Fruit fly (Drosophila melanogaster): ENCODE data around the gene CG11714.
A peak's percentile ranks its signal among the peaks of the same experiment; 100 is the strongest.

Gene CG11714

DNA sequence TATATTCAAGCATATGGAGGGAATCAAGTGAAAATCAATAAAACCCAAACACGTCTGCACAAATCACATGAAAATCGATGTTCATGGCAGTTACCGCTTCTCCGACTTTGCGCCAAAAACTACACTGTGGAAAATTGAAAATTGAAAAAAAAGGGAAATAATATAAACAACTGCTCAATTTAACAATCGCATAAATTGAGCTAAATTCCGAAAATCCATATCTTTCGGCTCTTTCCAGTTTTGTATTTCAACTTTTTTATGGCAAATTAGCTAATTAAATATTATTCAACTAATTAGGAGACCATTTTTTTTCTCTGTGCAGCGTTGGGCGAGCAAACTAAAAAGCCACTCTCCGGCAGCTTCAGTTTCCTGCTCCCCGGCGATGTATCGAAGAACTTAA is 38.0 kb downstream of the CG11714 start (continued):
- no peak for TF ChIP-seq salm (tag; optimal IDR thresholded peaks at IDR 0.05)
- no peak for TF ChIP-seq CG11723 (GFP tag; optimal IDR thresholded peaks at IDR 0.05)
- TF ChIP-seq disco-r (GFP tag; optimal IDR thresholded peaks at IDR 0.05), result no peak
- peak; percentile 4 for TF ChIP-seq BtbVII (GFP tag; optimal IDR thresholded peaks at IDR 0.05)
- TF ChIP-seq Hr78 (GFP tag; optimal IDR thresholded peaks at IDR 0.05), result no peak
- TF ChIP-seq CG9215 (GFP tag; IDR thresholded peaks at IDR 0.05), result no peak
- no peak for TF ChIP-seq rib (GFP tag; IDR thresholded peaks at IDR 0.05)
- TF ChIP-seq CG8478 (optimal IDR thresholded peaks at IDR 0.05), result no peak
- TF ChIP-seq zf30C (GFP tag; optimal IDR thresholded peaks at IDR 0.05), result no peak
- no peak for TF ChIP-seq CG17612 (GFP tag; IDR thresholded peaks at IDR 0.05)
- 0 out of 2 replicates have a peak, but pooled peaks have one; percentile 12 for TF ChIP-seq sim (GFP tag; IDR thresholded peaks at IDR 0.05)
- TF ChIP-seq otp (GFP tag; IDR thresholded peaks at IDR 0.05), result no peak
- peak; percentile 11 for TF ChIP-seq org-1 (GFP tag; optimal IDR thresholded peaks at IDR 0.05)
- TF ChIP-seq cato (GFP tag; optimal IDR thresholded peaks at IDR 0.05; ENCODE audit: borderline replicate concordance), result no peak
- TF ChIP-seq ap (GFP tag; IDR thresholded peaks at IDR 0.05), result no peak
- no peak for TF ChIP-seq CG4730 (GFP tag; IDR thresholded peaks at IDR 0.05)
- no peak for TF ChIP-seq lmd (GFP tag; IDR thresholded peaks at IDR 0.05)
- peak; percentile 2 for TF ChIP-seq nau (GFP tag; optimal IDR thresholded peaks at IDR 0.05)
- no peak for TF ChIP-seq kah (GFP tag; optimal IDR thresholded peaks at IDR 0.05)
- no peak for TF ChIP-seq MBD-R2 (GFP tag; IDR thresholded peaks at IDR 0.05)
- no peak for TF ChIP-seq her (GFP tag; optimal IDR thresholded peaks at IDR 0.05)
- peak; percentile 19 for TF ChIP-seq Oli (tag; optimal IDR thresholded peaks at IDR 0.05)
- no peak for TF ChIP-seq Hsf (GFP tag; optimal IDR thresholded peaks at IDR 0.05)
- TF ChIP-seq Med (GFP tag), result peak; percentile 77
- peak; percentile 19 for TF ChIP-seq Sox102F (GFP tag; optimal IDR thresholded peaks at IDR 0.05)
- TF ChIP-seq mirr (GFP tag; optimal IDR thresholded peaks at IDR 0.05), result no peak
- no peak for TF ChIP-seq slp2 (GFP tag; optimal IDR thresholded peaks at IDR 0.05)
- no peak for TF ChIP-seq seq (GFP tag; IDR thresholded peaks at IDR 0.05)
- no peak for TF ChIP-seq maf-S (GFP tag; optimal IDR thresholded peaks at IDR 0.05)
- no peak for TF ChIP-seq CG8359 (GFP tag; optimal IDR thresholded peaks at IDR 0.05; ENCODE audit: borderline replicate concordance)
- no peak for TF ChIP-seq CG13624 (GFP tag; optimal IDR thresholded peaks at IDR 0.05)
- peak; percentile 61 for TF ChIP-seq CG11504 (tag; optimal IDR thresholded peaks at IDR 0.05)
- TF ChIP-seq ranshi (GFP tag; IDR thresholded peaks at IDR 0.05), result no peak
- TF ChIP-seq CG3065 (GFP tag; optimal IDR thresholded peaks at IDR 0.05), result no peak
- peak; percentile 22 for TF ChIP-seq CG14710 (tag; optimal IDR thresholded peaks at IDR 0.05)
- TF ChIP-seq corto (GFP tag; optimal IDR thresholded peaks at IDR 0.05), result no peak
- TF ChIP-seq Vsx1 (GFP tag; optimal IDR thresholded peaks at IDR 0.05), result no peak
- no peak for TF ChIP-seq CG3726 (GFP tag; IDR thresholded peaks at IDR 0.05)
- peak; percentile 31 for TF ChIP-seq CG5245 (GFP tag; optimal IDR thresholded peaks at IDR 0.05)
- TF ChIP-seq ash1 (GFP tag; optimal IDR thresholded peaks at IDR 0.05), result no peak
- peak; percentile 65 for TF ChIP-seq CG18599 (GFP tag; optimal IDR thresholded peaks at IDR 0.05)
- TF ChIP-seq emc (GFP tag; optimal IDR thresholded peaks at IDR 0.05), result no peak
- no peak for TF ChIP-seq hkb (optimal IDR thresholded peaks at IDR 0.05)
- peak; percentile 6; the same call in 1 of the 2 replicates for TF ChIP-seq hkb (GFP tag; IDR thresholded peaks at IDR 0.05)
- TF ChIP-seq dan (GFP tag; IDR thresholded peaks at IDR 0.05), result no peak
- TF ChIP-seq CG32532 (GFP tag; IDR thresholded peaks at IDR 0.05), result no peak; the same call in 1 of the 2 replicates
- TF ChIP-seq lilli (GFP tag; optimal IDR thresholded peaks at IDR 0.05), result no peak
- no peak for TF ChIP-seq Optix (GFP tag; IDR thresholded peaks at IDR 0.05)
- TF ChIP-seq oc (tag; optimal IDR thresholded peaks at IDR 0.05), result no peak
- TF ChIP-seq Adf1 (GFP tag; IDR thresholded peaks at IDR 0.05), result no peak
- TF ChIP-seq CG10267 (tag; optimal IDR thresholded peaks at IDR 0.05), result peak; percentile 8
- peak; percentile 64 for TF ChIP-seq phol (tag; optimal IDR thresholded peaks at IDR 0.05)
- TF ChIP-seq da (GFP tag; optimal IDR thresholded peaks at IDR 0.05), result no peak
